Worm (Caenorhabditis elegans) whole organism, late embryonic: ENCODE data around the gene zip-6.
"Not testable (repeated sequence)": the region's sequence is repeated elsewhere in the genome, so short reads cannot be mapped to it uniquely, and the experiment has no call there.

Source experiments
- ceh-34 ChIP-seq: sonication (generic microtip); optimal IDR thresholded peaks from 2 replicates; lab custom pipeline; 2016; ENCODE audit warnings: mild to moderate bottlenecking, missing genetic modification characterization, missing compliant biosample characterization
- che-1 ChIP-seq: sonication (generic microtip); optimal IDR thresholded peaks from 2 replicates; lab custom pipeline; 2016; ENCODE audit warnings: mild to moderate bottlenecking, missing genetic modification characterization, missing compliant biosample characterization
- hlh-30 ChIP-seq: sonication (generic microtip); optimal IDR thresholded peaks from 2 replicates; lab custom pipeline; 2017; ENCODE audit warnings: antibody characterized with exemption, missing genetic modification characterization, missing compliant biosample characterization; ENCODE audit not compliant: insufficient read depth
- odd-2 ChIP-seq: sonication (generic microtip); optimal IDR thresholded peaks from 2 replicates; lab custom pipeline; 2017; ENCODE audit warnings: antibody characterized with exemption, mild to moderate bottlenecking, missing genetic modification characterization, missing compliant biosample characterization
- pha-4 ChIP-seq: fragments of 150-350 bp; optimal IDR thresholded peaks from 2 replicates; lab custom pipeline; 2018; ENCODE audit warnings: missing biosample characterization, missing genetic modification reagents, missing genetic modification characterization
- unc-55 ChIP-seq: sonication (generic microtip); optimal IDR thresholded peaks from 2 replicates; lab custom pipeline; 2017; ENCODE audit warnings: missing biosample characterization, missing genetic modification reagents, missing genetic modification characterization

- TF ChIP-seq ceh-34 (tag; lab: Kevin White, UChicago); pha-4; unc-55 (GFP tag; lab: Kevin White, UChicago); odd-2 (tag; lab: Kevin White, UChicago); hlh-30 (tag; lab: Kevin White, UChicago); che-1 (tag; lab: Kevin White, UChicago): not testable (repeated sequence)
Measured at ce11 chrIV:11253689-11254088, 35.8 kb upstream of the zip-6 start, which contains the start of gene C05C12.1.
